Worm (Caenorhabditis elegans): Measurements from ENCODE around the gene stt-3.

ce11 chrIII:6215476-6215875 lies 33.0 kb upstream of the stt-3 start, which contains the start of gene C23G10.11:
- no peak for TF ChIP-seq egl-27 (tag; optimal IDR thresholded peaks at IDR 0.05)
- no peak for TF ChIP-seq nhr-77 (tag; optimal IDR thresholded peaks at IDR 0.05)
- no peak for TF ChIP-seq ZK546.5 (tag; optimal IDR thresholded peaks at IDR 0.05)
- no peak for TF ChIP-seq ztf-11 (tag; optimal IDR thresholded peaks at IDR 0.05)
- TF ChIP-seq skn-1 (tag; optimal IDR thresholded peaks at IDR 0.05): no peak
- no peak for TF ChIP-seq peb-1 (tag; optimal IDR thresholded peaks at IDR 0.05)

Data from whole organism, L2 larva.